Fruit fly (Drosophila melanogaster) whole organism, embryonic: ENCODE data around the gene pkaap.

Experiments
- Atf6 ChIP-seq: fragments of 200-800 bp; sonication (Bioruptor generic); IDR thresholded peaks from 2 replicates; pipeline ENCODE4 v1.3.6; 2022; ENCODE audit warnings: missing biosample characterization, missing genetic modification characterization
- CG12744 ChIP-seq: fragments of 200-800 bp; sonication (Bioruptor generic); optimal IDR thresholded peaks from 2 replicates; lab custom pipeline; 2016; ENCODE audit warnings: missing biosample characterization, missing genetic modification characterization
- CG15073 ChIP-seq: fragments of 200-800 bp; sonication (Bioruptor generic); optimal IDR thresholded peaks from 2 replicates; lab custom pipeline; 2016; ENCODE audit warnings: missing biosample characterization, missing genetic modification characterization
- CG1603 ChIP-seq: fragments of 200-800 bp; sonication (Bioruptor generic); optimal IDR thresholded peaks from 2 replicates; lab custom pipeline; 2019; ENCODE audit warnings: missing biosample characterization, mild to moderate bottlenecking, missing genetic modification characterization, moderate library complexity
- CG17912 ChIP-seq: fragments of 200-800 bp; sonication (Bioruptor generic); optimal IDR thresholded peaks from 2 replicates; lab custom pipeline; 2018; ENCODE audit warnings: missing biosample characterization, mild to moderate bottlenecking, missing genetic modification characterization
- CG30020 ChIP-seq: fragments of 200-800 bp; optimal IDR thresholded peaks from 2 replicates; lab custom pipeline; 2019; ENCODE audit warnings: missing biosample characterization, mild to moderate bottlenecking, missing genetic modification characterization, moderate library complexity
- CG4360 ChIP-seq: fragments of 200-800 bp; sonication (Bioruptor generic); IDR thresholded peaks from 2 replicates; pipeline ENCODE4 v1.3.6; 2022; ENCODE audit warnings: missing biosample characterization, missing genetic modification characterization
- CG9727 ChIP-seq: fragments of 200-800 bp; sonication (Bioruptor generic); optimal IDR thresholded peaks from 3 replicates; lab custom pipeline; 2017; ENCODE audit warnings: missing biosample characterization, mild to moderate bottlenecking, missing genetic modification characterization
- Ets65A ChIP-seq: fragments of 200-800 bp; sonication (Bioruptor generic); peaks from one replicate; lab custom pipeline; 2016; ENCODE audit warnings: missing biosample characterization, missing genetic modification characterization
- HmgZ ChIP-seq: fragments of 200-800 bp; sonication (Bioruptor generic); optimal IDR thresholded peaks from 2 replicates; lab custom pipeline; 2018; ENCODE audit warnings: missing biosample characterization, mild to moderate bottlenecking, missing genetic modification characterization
- Lhr ChIP-seq: fragments of 200-800 bp; sonication (Bioruptor generic); optimal IDR thresholded peaks from 3 replicates; lab custom pipeline; 2017; ENCODE audit warnings: mild to moderate bottlenecking, missing biosample characterization, missing genetic modification reagents, missing genetic modification characterization
- Oli ChIP-seq: fragments of 200-800 bp; sonication (Bioruptor generic); optimal IDR thresholded peaks from 2 replicates; lab custom pipeline; 2018; ENCODE audit warnings: missing biosample characterization, mild to moderate bottlenecking, missing genetic modification characterization, moderate library complexity
- Stat92E ChIP-seq, 3 experiments: fragments of >200 bp in 2 of 3; fragments of 200-800 bp in 1 of 3; sonication (Bioruptor generic) in 1 of 3; optimal IDR thresholded peaks; 2 replicates each; lab custom pipeline; 2017 to 2019; ENCODE audit warnings: missing biosample characterization in 3 of 3, missing genetic modification characterization in 3 of 3, mild to moderate bottlenecking in 1 of 3, moderate library complexity in 1 of 3
- ab ChIP-seq: fragments of 200-800 bp; sonication (Bioruptor generic); optimal IDR thresholded peaks from 2 replicates; lab custom pipeline; 2016; ENCODE audit warnings: missing biosample characterization, missing genetic modification characterization
- bab2 ChIP-seq: fragments of 200-800 bp; sonication (Bioruptor generic); optimal IDR thresholded peaks from 2 replicates; lab custom pipeline; 2016; ENCODE audit warnings: missing biosample characterization, missing genetic modification characterization
- danr ChIP-seq: fragments of 200-800 bp; sonication (Bioruptor generic); IDR thresholded peaks from 2 replicates; pipeline ENCODE4 v1.3.6; 2022; ENCODE audit warnings: missing biosample characterization, missing genetic modification characterization
- kah ChIP-seq: fragments of 200-800 bp; sonication (Bioruptor generic); optimal IDR thresholded peaks from 2 replicates; lab custom pipeline; 2018; ENCODE audit warnings: missing biosample characterization, mild to moderate bottlenecking, missing genetic modification characterization
- ro ChIP-seq: fragments of 200-800 bp; sonication (Bioruptor generic); IDR thresholded peaks from 2 replicates; pipeline ENCODE4 v1.3.6; 2022; ENCODE audit warnings: missing biosample characterization, missing genetic modification characterization
- sisA ChIP-seq: fragments of 200-800 bp; sonication (Bioruptor generic); IDR thresholded peaks from 2 replicates; pipeline ENCODE4 v1.3.6; 2022; ENCODE audit warnings: missing biosample characterization, missing genetic modification characterization
- sug ChIP-seq: fragments of 200-800 bp; optimal IDR thresholded peaks from 2 replicates; lab custom pipeline; 2019; ENCODE audit warnings: missing biosample characterization, mild to moderate bottlenecking, missing genetic modification characterization, moderate library complexity
- wor ChIP-seq: fragments of 200-800 bp; sonication (Bioruptor generic); IDR thresholded peaks from 2 replicates; pipeline ENCODE4 v1.3.6; 2022; ENCODE audit warnings: missing biosample characterization, missing genetic modification characterization
- zen ChIP-seq: fragments of 200-800 bp; sonication (Bioruptor generic); optimal IDR thresholded peaks from 3 replicates; lab custom pipeline; 2018; ENCODE audit warnings: missing biosample characterization, mild to moderate bottlenecking, missing genetic modification characterization, moderate library complexity
- zfh1 ChIP-seq: fragments of 200-800 bp; sonication (Bioruptor generic); IDR thresholded peaks from 3 replicates; pipeline ENCODE4 v1.3.6; 2022; ENCODE audit warnings: missing biosample characterization, missing genetic modification characterization

Gene pkaap

DNA sequence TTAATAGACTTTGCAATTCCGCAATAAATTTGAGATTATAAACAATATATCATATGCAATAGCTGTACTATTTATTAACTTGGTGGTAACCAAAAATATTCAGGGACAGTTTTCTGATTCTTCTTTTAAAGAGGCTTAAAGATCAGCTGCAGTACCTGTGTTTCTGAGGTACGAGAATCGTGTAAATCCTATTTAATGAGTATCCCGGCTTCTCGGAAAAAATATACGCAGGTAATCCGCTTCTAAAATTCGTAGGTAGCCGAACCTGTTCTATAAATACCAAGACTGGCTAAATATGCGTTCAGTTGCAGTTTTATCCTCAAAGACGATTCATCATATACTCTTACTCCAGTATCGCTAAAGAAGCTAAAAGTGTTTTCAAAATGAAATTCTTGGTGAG, 41.5 kb downstream of the pkaap start, which contains the start of gene CG4440:
Gene CG4440 (plus strand): TSS at position 301 of the 400 bp plus-strand sequence.
- TF ChIP-seq ab (GFP tag; lab: Kevin White, UChicago) (no peak), CG12744 (no peak), wor (GFP tag; lab: Robert Waterston, UW) (no peak), Lhr (no peak), Stat92E (GFP tag; optimal IDR thresholded peaks at IDR 0.05; lab: Kevin White, UChicago) (peak in 1 of 3 experiments; percentile 50), zen (peak; percentile 78)

DNA sequence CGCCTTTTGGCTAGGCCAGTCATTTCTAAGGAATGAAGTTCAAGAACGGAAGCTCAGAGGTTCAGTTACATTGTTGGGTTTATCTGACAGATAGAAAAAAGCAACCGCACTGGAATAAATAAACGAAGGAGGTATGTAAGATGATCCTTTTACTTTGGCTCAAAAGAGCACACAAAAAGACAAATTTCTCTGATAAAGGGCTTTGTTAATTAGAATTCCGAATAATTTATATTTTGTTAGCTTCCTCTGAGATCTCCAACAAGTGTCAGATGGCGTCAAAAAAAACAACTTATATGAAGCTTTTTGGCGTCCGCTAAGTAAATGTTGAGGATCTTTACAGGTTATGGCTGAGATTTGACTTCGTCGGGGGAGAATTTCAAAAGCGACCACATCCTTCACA, 49.7 kb downstream of the pkaap start, which contains the start of gene CG31817:
Gene CG31817 (minus strand): TSS at position 101 of the 400 bp plus-strand sequence.
- TF ChIP-seq danr (GFP tag; lab: Robert Waterston, UW) = no peak
- no peak for TF ChIP-seq ro (GFP tag; lab: Robert Waterston, UW)
- no peak for TF ChIP-seq Oli
- TF ChIP-seq CG17912 (GFP tag; lab: Kevin White, UChicago) = no peak
- no peak for TF ChIP-seq bab2 (GFP tag; lab: Kevin White, UChicago)
- no peak for TF ChIP-seq CG1603
- TF ChIP-seq CG30020 (tag; lab: Kevin White, UChicago) = no peak
- no peak for TF ChIP-seq Atf6
- no peak for TF ChIP-seq sisA
- TF ChIP-seq CG15073 (GFP tag; lab: Kevin White, UChicago) = no peak
- TF ChIP-seq HmgZ (tag; lab: Kevin White, UChicago) = no peak
- TF ChIP-seq kah = no peak
- no peak for TF ChIP-seq CG9727 (GFP tag; lab: Kevin White, UChicago)
- TF ChIP-seq, all 482 proteins: peak for 0

dm6 chr2L:16340268-16340667, 52.2 kb downstream of the pkaap start, which contains the start of gene CG42266:
CG42266 (minus strand) TSS chr2L:16340368.
- TF ChIP-seq Ets65A (peak; percentile 20), CG4360 (no peak), zfh1 (GFP tag; lab: Robert Waterston, UW) (no peak), CG9727 (GFP tag; lab: Kevin White, UChicago) (no peak), sug (tag; lab: Kevin White, UChicago) (no peak)
